Fruit fly (Drosophila melanogaster) whole organism, embryonic: ENCODE data around the gene Bfc.

ENCODE experiments used
- ATbp ChIP-seq: fragments of 200-800 bp; sonication (Bioruptor generic); optimal IDR thresholded peaks from 2 replicates; lab custom pipeline; 2017; ENCODE audit warnings: missing biosample characterization, mild to moderate bottlenecking, missing genetic modification characterization, missing genetic modification reagents
- BEAF-32 ChIP-seq: fragments of 200-800 bp; sonication (Bioruptor generic); optimal IDR thresholded peaks from 3 replicates; lab custom pipeline; 2017; ENCODE audit warnings: missing biosample characterization, missing genetic modification characterization, mild to moderate bottlenecking, moderate library complexity, missing genetic modification reagents
- Bgb ChIP-seq: fragments of 200-800 bp; sonication (Bioruptor generic); IDR thresholded peaks from 2 replicates; pipeline ENCODE4 v1.3.6; 2022; ENCODE audit warnings: missing biosample characterization, missing genetic modification characterization; ENCODE audit not compliant: partially characterized antibody
- Blimp-1 ChIP-seq: fragments of 200-800 bp; sonication (Bioruptor generic); optimal IDR thresholded peaks from 3 replicates; lab custom pipeline; 2018; ENCODE audit warnings: missing biosample characterization, missing genetic modification characterization, mild to moderate bottlenecking, moderate library complexity, missing genetic modification reagents
- CG10959 ChIP-seq: fragments of 200-800 bp; sonication (Bioruptor generic); IDR thresholded peaks from 2 replicates; pipeline ENCODE4 v1.3.6; 2022; ENCODE audit warnings: missing biosample characterization, missing genetic modification characterization
- CG11398 ChIP-seq: fragments of 200-800 bp; sonication (Bioruptor generic); optimal IDR thresholded peaks from 2 replicates; lab custom pipeline; 2016; ENCODE audit warnings: missing biosample characterization, missing genetic modification characterization
- CG11723 ChIP-seq: fragments of 200-800 bp; sonication (Bioruptor generic); optimal IDR thresholded peaks from 2 replicates; lab custom pipeline; 2017; ENCODE audit warnings: missing biosample characterization, mild to moderate bottlenecking, missing genetic modification characterization
- CG13287 ChIP-seq: fragments of 200-800 bp; sonication (Bioruptor generic); IDR thresholded peaks from 2 replicates; pipeline ENCODE4 v1.3.6; 2022; ENCODE audit warnings: missing biosample characterization, missing genetic modification characterization; ENCODE audit not compliant: partially characterized antibody
- CG13296 ChIP-seq: fragments of 200-800 bp; sonication (Bioruptor generic); optimal IDR thresholded peaks from 3 replicates; lab custom pipeline; 2018; ENCODE audit warnings: missing biosample characterization, mild to moderate bottlenecking, missing genetic modification characterization
- CG15269 ChIP-seq: fragments of 200-800 bp; sonication (Bioruptor generic); optimal IDR thresholded peaks from 2 replicates; lab custom pipeline; 2018; ENCODE audit warnings: missing biosample characterization, mild to moderate bottlenecking, missing genetic modification characterization, moderate library complexity
- CG15479 ChIP-seq: fragments of 200-800 bp; sonication (Bioruptor generic); optimal IDR thresholded peaks from 3 replicates; lab custom pipeline; 2019; ENCODE audit warnings: missing biosample characterization, mild to moderate bottlenecking, missing genetic modification characterization, moderate library complexity
- CG16779 ChIP-seq: fragments of 200-800 bp; sonication (Bioruptor generic); IDR thresholded peaks from 2 replicates; pipeline ENCODE4 v1.3.6; 2022; ENCODE audit warnings: missing biosample characterization, missing genetic modification characterization
- CG17359 ChIP-seq: fragments of 200-800 bp; sonication (Bioruptor generic); optimal IDR thresholded peaks from 3 replicates; lab custom pipeline; 2018; ENCODE audit warnings: missing biosample characterization, mild to moderate bottlenecking, missing genetic modification characterization, moderate library complexity
- CG18011 ChIP-seq: fragments of 200-800 bp; sonication (Bioruptor generic); optimal IDR thresholded peaks from 2 replicates; lab custom pipeline; 2017; ENCODE audit warnings: missing biosample characterization, missing genetic modification characterization, mild to moderate bottlenecking, moderate library complexity, missing genotype
- CG18262 ChIP-seq: fragments of 200-800 bp; optimal IDR thresholded peaks from 3 replicates; lab custom pipeline; 2019; ENCODE audit warnings: missing biosample characterization, mild to moderate bottlenecking, missing genetic modification characterization, moderate library complexity
- CG2120 ChIP-seq: fragments of 200-800 bp; sonication (Bioruptor generic); optimal IDR thresholded peaks from 3 replicates; lab custom pipeline; 2016; ENCODE audit warnings: missing biosample characterization, missing genetic modification characterization
- CG2875 ChIP-seq: fragments of 200-800 bp; sonication (Bioruptor generic); optimal IDR thresholded peaks from 2 replicates; lab custom pipeline; 2017; ENCODE audit warnings: missing biosample characterization, mild to moderate bottlenecking, missing genetic modification characterization, missing genetic modification reagents
- CG31388 ChIP-seq: fragments of 200-800 bp; sonication (Bioruptor generic); optimal IDR thresholded peaks from 2 replicates; lab custom pipeline; 2016; ENCODE audit warnings: missing biosample characterization, missing genetic modification characterization
- CG32532 ChIP-seq: fragments of 200-800 bp; sonication (Bioruptor generic); IDR thresholded peaks from 2 replicates; pipeline ENCODE4 v1.3.6; 2022; ENCODE audit warnings: missing biosample characterization, missing genetic modification characterization
- CG3847 ChIP-seq: fragments of 200-800 bp; sonication (Bioruptor generic); IDR thresholded peaks from 2 replicates; pipeline ENCODE4 v1.3.6; 2022; ENCODE audit warnings: missing biosample characterization, missing genetic modification characterization
- CG4328 ChIP-seq: fragments of 200-800 bp; sonication (Bioruptor generic); optimal IDR thresholded peaks from 3 replicates; lab custom pipeline; 2017; ENCODE audit warnings: missing biosample characterization, missing genetic modification reagents, missing genetic modification characterization
- CG8290 ChIP-seq, 3 experiments: fragments of 200-800 bp; sonication (Bioruptor generic); optimal IDR thresholded peaks; 2 replicates each; lab custom pipeline; 2016 to 2019; ENCODE audit warnings: missing biosample characterization in 3 of 3, missing genetic modification characterization in 3 of 3, mild to moderate bottlenecking in 2 of 3, moderate library complexity in 1 of 3
- Deaf1 ChIP-seq: fragments of 200-800 bp; optimal IDR thresholded peaks from 3 replicates; lab custom pipeline; 2019; ENCODE audit warnings: missing biosample characterization, mild to moderate bottlenecking, missing genetic modification characterization, moderate library complexity
- Dek ChIP-seq: fragments of 200-800 bp; sonication (Bioruptor generic); optimal IDR thresholded peaks from 3 replicates; lab custom pipeline; 2019; ENCODE audit warnings: missing biosample characterization, mild to moderate bottlenecking, missing genetic modification characterization, moderate library complexity
- Doc2 ChIP-seq: fragments of 200-800 bp; sonication (Bioruptor generic); IDR thresholded peaks from 2 replicates; pipeline ENCODE4 v1.3.6; 2022; ENCODE audit warnings: missing biosample characterization, missing genetic modification characterization
- Drgx ChIP-seq: fragments of 200-800 bp; sonication (Bioruptor generic); IDR thresholded peaks from 2 replicates; pipeline ENCODE4 v1.3.6; 2022; ENCODE audit warnings: missing biosample characterization, missing genetic modification characterization
- Gsc ChIP-seq: fragments of 200-800 bp; sonication (Bioruptor generic); IDR thresholded peaks from 2 replicates; pipeline ENCODE4 v1.3.6; 2022; ENCODE audit warnings: missing biosample characterization, missing genetic modification characterization
- Hey ChIP-seq: fragments of 200-800 bp; sonication (Bioruptor generic); optimal IDR thresholded peaks from 3 replicates; lab custom pipeline; 2018; ENCODE audit warnings: missing biosample characterization, mild to moderate bottlenecking, missing genetic modification characterization
- Med ChIP-seq: fragments of 200-800 bp; sonication (Bioruptor generic); peaks from one replicate; lab custom pipeline; 2016; ENCODE audit warnings: missing biosample characterization, missing genetic modification characterization, mild to moderate bottlenecking, inconsistent platforms, moderate library complexity
- da ChIP-seq: fragments of 200-800 bp; sonication (Bioruptor generic); optimal IDR thresholded peaks from 2 replicates; lab custom pipeline; 2016; ENCODE audit warnings: missing biosample characterization, missing genetic modification characterization
- dysf ChIP-seq: fragments of 200-800 bp; sonication (Bioruptor generic); IDR thresholded peaks from 3 replicates; pipeline ENCODE4 v1.3.6; 2022; ENCODE audit warnings: missing biosample characterization, missing genetic modification characterization
- lab ChIP-seq: fragments of 200-800 bp; sonication (Bioruptor generic); optimal IDR thresholded peaks from 3 replicates; lab custom pipeline; 2017; ENCODE audit warnings: missing biosample characterization, missing genetic modification characterization, mild to moderate bottlenecking, moderate library complexity, missing genetic modification reagents
- lbe ChIP-seq: fragments of 200-800 bp; sonication (Bioruptor generic); optimal IDR thresholded peaks from 2 replicates; lab custom pipeline; 2016; ENCODE audit warnings: missing biosample characterization, mild to moderate bottlenecking, missing genetic modification characterization
- lmd ChIP-seq: fragments of 200-800 bp; sonication (Bioruptor generic); IDR thresholded peaks from 2 replicates; pipeline ENCODE4 v1.3.6; 2022; ENCODE audit warnings: missing biosample characterization, missing genetic modification characterization
- luna ChIP-seq: fragments of 200-800 bp; sonication (Bioruptor generic); optimal IDR thresholded peaks from 2 replicates; lab custom pipeline; 2016; ENCODE audit warnings: missing biosample characterization, missing genetic modification characterization
- pfk ChIP-seq: fragments of 200-800 bp; sonication (Bioruptor generic); optimal IDR thresholded peaks from 2 replicates; lab custom pipeline; 2018; ENCODE audit warnings: missing biosample characterization, mild to moderate bottlenecking, missing genetic modification characterization, moderate library complexity
- rib ChIP-seq: fragments of 200-800 bp; sonication (Bioruptor generic); IDR thresholded peaks from 2 replicates; pipeline ENCODE4 v1.3.6; 2022; ENCODE audit warnings: missing biosample characterization, missing genetic modification characterization
- row ChIP-seq: fragments of 200-800 bp; sonication (Bioruptor generic); IDR thresholded peaks from 3 replicates; pipeline ENCODE4 v1.3.6; 2022; ENCODE audit warnings: missing biosample characterization, missing genetic modification characterization
- salm ChIP-seq: fragments of 200-800 bp; sonication (Bioruptor generic); optimal IDR thresholded peaks from 2 replicates; lab custom pipeline; 2018; ENCODE audit warnings: missing biosample characterization, mild to moderate bottlenecking, missing genetic modification characterization
- sc ChIP-seq, 3 experiments: fragments of >200 bp in 2 of 3; fragments of 200-800 bp in 1 of 3; sonication (Bioruptor generic) in 1 of 3; optimal IDR thresholded peaks; 2 replicates in 2 of 3; 3 replicates in 1 of 3; lab custom pipeline; 2017; ENCODE audit warnings: mild to moderate bottlenecking in 1 of 3, missing biosample characterization in 1 of 3, missing genetic modification characterization in 1 of 3, missing genetic modification reagents in 1 of 3
- sima ChIP-seq: fragments of 200-800 bp; sonication (Bioruptor generic); optimal IDR thresholded peaks from 2 replicates; lab custom pipeline; 2016; ENCODE audit warnings: missing biosample characterization, missing genetic modification characterization
- ssp ChIP-seq: fragments of 200-800 bp; sonication (Bioruptor generic); IDR thresholded peaks from 2 replicates; pipeline ENCODE4 v1.3.6; 2022; ENCODE audit warnings: missing biosample characterization, missing genetic modification characterization
- tll ChIP-seq, 2 experiments: fragments of 200-800 bp in 1 of 2; fragments of >200 bp in 1 of 2; sonication (Bioruptor generic) in 1 of 2; optimal IDR thresholded peaks; 2 replicates each; lab custom pipeline; 2017 to 2019; ENCODE audit warnings: missing biosample characterization in 2 of 2, missing genetic modification characterization in 2 of 2, mild to moderate bottlenecking in 1 of 2, moderate library complexity in 1 of 2
- wdn ChIP-seq: fragments of 200-800 bp; sonication (Bioruptor generic); IDR thresholded peaks from 2 replicates; pipeline ENCODE4 v1.3.6; 2022; ENCODE audit warnings: missing biosample characterization, missing genetic modification characterization

The Bfc gene

dm6 chr3L:1275767-1276166, 25.3 kb downstream of the Bfc start, which contains the start of gene CG32333 (continued):
- TF ChIP-seq pfk (GFP tag; lab: Kevin White, UChicago) = no peak

dm6 chr3L:1277937-1278336, 27.4 kb downstream of the Bfc start:
- TF ChIP-seq CG13287 (no peak), da (GFP tag; lab: Kevin White, UChicago) (no peak), CG17359 (no peak), lab (GFP tag; lab: Kevin White, UChicago) (no peak), CG11398 (GFP tag; lab: Kevin White, UChicago) (no peak), CG8290 (GFP tag; optimal IDR thresholded peaks at IDR 0.05; lab: Kevin White, UChicago) (no peak), CG8290 (tag; optimal IDR thresholded peaks at IDR 0.05; lab: Kevin White, UChicago) (no peak), CG15479 (GFP tag; lab: Kevin White, UChicago) (no peak), Doc2 (no peak), rib (GFP tag; lab: Robert Waterston, UW) (no peak), Gsc (GFP tag; lab: Robert Waterston, UW) (no peak), wdn (GFP tag; lab: Robert Waterston, UW) (no peak), CG4328 (no peak), sc (optimal IDR thresholded peaks at IDR 0.05; lab: Kevin White, UChicago) (no peak), sc (GFP tag; optimal IDR thresholded peaks at IDR 0.05; lab: Kevin White, UChicago) (no peak), CG2875 (no peak), CG16779 (GFP tag; lab: Robert Waterston, UW) (no peak)

dm6 chr3L:1279685-1280084, 29.2 kb downstream of the Bfc start:
- TF ChIP-seq salm (tag; lab: Kevin White, UChicago) (no peak), row (GFP tag; lab: Robert Waterston, UW) (peak; percentile 30; the same call in 1 of the 3 replicates), Drgx (peak; percentile 26; the same call in 1 of the 2 replicates), CG18262 (tag; lab: Kevin White, UChicago) (no peak), CG11723 (GFP tag; lab: Kevin White, UChicago) (no peak), Bgb (GFP tag; lab: Robert Waterston, UW) (no peak), CG3847 (GFP tag; lab: Robert Waterston, UW) (0 out of 2 replicates have a peak, but pooled peaks have one; percentile 16), CG8290 (GFP tag; optimal IDR thresholded peaks at IDR 0.05; lab: Kevin White, UChicago) (no peak), CG8290 (tag; optimal IDR thresholded peaks at IDR 0.05; lab: Kevin White, UChicago) (peak in 1 of 2 experiments; percentile 12), lmd (GFP tag; lab: Robert Waterston, UW) (0 out of 2 replicates have a peak, but pooled peaks have one; percentile 9), CG32532 (GFP tag; lab: Robert Waterston, UW) (no peak), CG18011 (GFP tag; lab: Kevin White, UChicago) (no peak), ssp (GFP tag; lab: Robert Waterston, UW) (0 out of 2 replicates have a peak, but pooled peaks have one; percentile 11), CG2120 (GFP tag; lab: Kevin White, UChicago) (peak; percentile 17), dysf (GFP tag; lab: Robert Waterston, UW) (peak; percentile 28; the same call in 1 of the 3 replicates), Med (GFP tag; lab: Kevin White, UChicago) (peak; percentile 19)

- TF ChIP-seq Hey (tag; lab: Kevin White, UChicago) (no peak), CG31388 (GFP tag; lab: Kevin White, UChicago) (no peak), BEAF-32 (GFP tag; lab: Kevin White, UChicago) (no peak), ATbp (GFP tag; lab: Kevin White, UChicago) (no peak), Dek (no peak), CG15269 (no peak), CG10959 (no peak), Blimp-1 (GFP tag; lab: Kevin White, UChicago) (no peak), sima (GFP tag; lab: Kevin White, UChicago) (no peak), luna (GFP tag; lab: Kevin White, UChicago) (no peak), Gsc (GFP tag; lab: Robert Waterston, UW) (no peak), Deaf1 (tag; lab: Kevin White, UChicago) (peak; percentile 56), tll (GFP tag; optimal IDR thresholded peaks at IDR 0.05; lab: Kevin White, UChicago) (no peak), CG13296 (no peak), lbe (no peak)
Measured at dm6 chr3L:1280890-1281622, 30.6 kb downstream of the Bfc start.
